Fruit fly (Drosophila melanogaster) whole organism, wandering third instar larva: Measurements from ENCODE around the gene Pex19.

Experiments
- GATAd ChIP-seq: sonication (Bioruptor generic); optimal IDR thresholded peaks from 2 replicates; lab custom pipeline; 2016; ENCODE audit warnings: missing biosample characterization, missing genetic modification characterization
- Hr78 ChIP-seq: fragments of >200 bp; optimal IDR thresholded peaks from 2 replicates; lab custom pipeline; 2017; ENCODE audit warnings: missing biosample characterization, missing genetic modification characterization
- Mio ChIP-seq: sonication (Bioruptor generic); optimal IDR thresholded peaks from 2 replicates; lab custom pipeline; 2016; ENCODE audit warnings: missing biosample characterization, missing genetic modification characterization
- N ChIP-seq: fragments of >200 bp; optimal IDR thresholded peaks from 2 replicates; lab custom pipeline; 2018; ENCODE audit warnings: missing biosample characterization, missing external identifiers, missing genetic modification characterization
- OdsH ChIP-seq: fragments of 200-800 bp; sonication (Bioruptor generic); optimal IDR thresholded peaks from 2 replicates; lab custom pipeline; 2016; ENCODE audit warnings: missing biosample characterization, mild to moderate bottlenecking, missing genetic modification characterization
- sage ChIP-seq: fragments of 200-800 bp; sonication (Bioruptor generic); optimal IDR thresholded peaks from 2 replicates; lab custom pipeline; 2016; ENCODE audit warnings: missing biosample characterization, mild to moderate bottlenecking, missing genetic modification characterization
- usp ChIP-seq: fragments of >200 bp; optimal IDR thresholded peaks from 2 replicates; lab custom pipeline; 2017; ENCODE audit warnings: missing biosample characterization, missing genetic modification characterization

DNA sequence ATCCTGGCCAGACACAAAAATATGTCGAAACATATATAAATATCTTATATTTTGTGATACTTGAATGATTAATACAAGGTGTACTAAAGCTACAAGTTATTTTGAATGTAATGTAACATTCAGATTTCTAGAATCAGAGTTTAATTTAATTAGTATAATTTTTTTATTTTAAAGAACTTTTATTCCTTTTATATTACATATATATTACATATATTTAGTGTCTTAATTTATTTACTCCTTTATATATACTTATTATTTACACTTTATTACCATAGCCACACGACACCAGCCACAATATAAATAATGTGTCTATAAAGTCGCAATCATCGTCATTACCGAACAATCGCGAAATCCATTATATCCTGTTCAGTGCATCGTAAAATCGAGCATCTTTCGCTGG is at the start of gene Pex19:
- TF ChIP-seq sage (GFP tag; lab: Kevin White, UChicago) (no peak), usp (GFP tag; lab: Kevin White, UChicago) (no peak), GATAd (no peak), OdsH (no peak), Mio (GFP tag; lab: Kevin White, UChicago) (no peak), Hr78 (no peak), N (GFP tag; lab: Kevin White, UChicago) (no peak)
